Fruit fly (Drosophila melanogaster) whole organism, embryonic: ENCODE measurements around the gene CG15414.

Experiments used
- Abd-B ChIP-seq: fragments of 200-800 bp; sonication (Bioruptor generic); optimal IDR thresholded peaks from 2 replicates; lab custom pipeline; 2018; ENCODE audit warnings: missing biosample characterization, mild to moderate bottlenecking, missing genetic modification characterization, moderate library complexity
- Antp ChIP-seq: fragments of 200-800 bp; sonication (Bioruptor generic); optimal IDR thresholded peaks from 3 replicates; lab custom pipeline; 2016; ENCODE audit warnings: missing biosample characterization, missing genetic modification characterization
- Atf-2 ChIP-seq: fragments of 200-800 bp; sonication (Bioruptor generic); optimal IDR thresholded peaks from 2 replicates; lab custom pipeline; 2016; ENCODE audit warnings: missing biosample characterization, missing genetic modification characterization
- Blimp-1 ChIP-seq: fragments of 200-800 bp; sonication (Bioruptor generic); optimal IDR thresholded peaks from 3 replicates; lab custom pipeline; 2018; ENCODE audit warnings: missing biosample characterization, missing genetic modification characterization, mild to moderate bottlenecking, moderate library complexity, missing genetic modification reagents
- CG10959 ChIP-seq: fragments of 200-800 bp; sonication (Bioruptor generic); IDR thresholded peaks from 2 replicates; pipeline ENCODE4 v1.3.6; 2022; ENCODE audit warnings: missing biosample characterization, missing genetic modification characterization
- CG10979 ChIP-seq: fragments of 200-800 bp; sonication (Bioruptor generic); optimal IDR thresholded peaks from 2 replicates; lab custom pipeline; 2018; ENCODE audit warnings: missing biosample characterization, mild to moderate bottlenecking, missing genetic modification characterization, moderate library complexity
- CG12104 ChIP-seq: fragments of 200-800 bp; sonication (Bioruptor generic); optimal IDR thresholded peaks from 3 replicates; lab custom pipeline; 2016; ENCODE audit warnings: missing biosample characterization, missing genetic modification characterization
- CG12769 ChIP-seq: fragments of 200-800 bp; sonication (Bioruptor generic); optimal IDR thresholded peaks from 2 replicates; lab custom pipeline; 2019; ENCODE audit warnings: missing biosample characterization, mild to moderate bottlenecking, missing genetic modification characterization, moderate library complexity
- CG12942 ChIP-seq: fragments of 200-800 bp; sonication (Bioruptor generic); optimal IDR thresholded peaks from 3 replicates; lab custom pipeline; 2016; ENCODE audit warnings: missing biosample characterization, missing genetic modification characterization
- CG13296 ChIP-seq: fragments of 200-800 bp; sonication (Bioruptor generic); optimal IDR thresholded peaks from 3 replicates; lab custom pipeline; 2018; ENCODE audit warnings: missing biosample characterization, mild to moderate bottlenecking, missing genetic modification characterization
- CG17186 ChIP-seq: fragments of 200-800 bp; sonication (Bioruptor generic); optimal IDR thresholded peaks from 3 replicates; lab custom pipeline; 2017; ENCODE audit warnings: missing biosample characterization, missing genetic modification reagents, missing genetic modification characterization
- CG17359 ChIP-seq: fragments of 200-800 bp; sonication (Bioruptor generic); optimal IDR thresholded peaks from 3 replicates; lab custom pipeline; 2018; ENCODE audit warnings: missing biosample characterization, mild to moderate bottlenecking, missing genetic modification characterization, moderate library complexity
- CG17361 ChIP-seq: fragments of 200-800 bp; sonication (Bioruptor generic); IDR thresholded peaks from 3 replicates; pipeline ENCODE4 v1.3.6; 2022; ENCODE audit warnings: missing biosample characterization, missing genetic modification characterization
- CG17829 ChIP-seq: fragments of 200-800 bp; optimal IDR thresholded peaks from 2 replicates; lab custom pipeline; 2019; ENCODE audit warnings: missing biosample characterization, mild to moderate bottlenecking, missing genetic modification characterization, moderate library complexity
- CG1792 ChIP-seq: fragments of 200-800 bp; sonication (Bioruptor generic); optimal IDR thresholded peaks from 2 replicates; lab custom pipeline; 2016; ENCODE audit warnings: missing biosample characterization, missing genetic modification characterization
- CG2678 ChIP-seq: fragments of 200-800 bp; sonication (Bioruptor generic); optimal IDR thresholded peaks from 3 replicates; lab custom pipeline; 2019; ENCODE audit warnings: missing biosample characterization, mild to moderate bottlenecking, missing genetic modification characterization, moderate library complexity
- CG3407 ChIP-seq: fragments of 200-800 bp; sonication (Bioruptor generic); optimal IDR thresholded peaks from 2 replicates; lab custom pipeline; 2018; ENCODE audit warnings: missing biosample characterization, mild to moderate bottlenecking, missing genetic modification characterization
- CG6791 ChIP-seq: fragments of 200-800 bp; sonication (Bioruptor generic); IDR thresholded peaks from 3 replicates; pipeline ENCODE4 v1.3.6; 2022; ENCODE audit warnings: missing biosample characterization, missing genetic modification characterization; ENCODE audit not compliant: partially characterized antibody
- Camta ChIP-seq: fragments of 200-800 bp; sonication (Bioruptor generic); optimal IDR thresholded peaks from 2 replicates; lab custom pipeline; 2016; ENCODE audit warnings: missing biosample characterization, missing genetic modification characterization
- Chrac-16 ChIP-seq: fragments of 200-800 bp; sonication (Bioruptor generic); optimal IDR thresholded peaks from 3 replicates; lab custom pipeline; 2016; ENCODE audit warnings: missing biosample characterization, missing genetic modification characterization
- CoRest ChIP-seq: fragments of 200-800 bp; sonication (Bioruptor generic); optimal IDR thresholded peaks from 3 replicates; lab custom pipeline; 2018; ENCODE audit warnings: missing biosample characterization, mild to moderate bottlenecking, missing genetic modification characterization, moderate library complexity
- Eip74EF ChIP-seq, 2 experiments: fragments of 200-800 bp in 1 of 2; fragments of >200 bp in 1 of 2; sonication (Bioruptor generic) in 1 of 2; optimal IDR thresholded peaks; 2 replicates each; lab custom pipeline; 2017 to 2019; ENCODE audit warnings: missing biosample characterization in 2 of 2, missing genetic modification characterization in 2 of 2, mild to moderate bottlenecking in 1 of 2, moderate library complexity in 1 of 2
- Hsf ChIP-seq: fragments of 200-800 bp; sonication (Bioruptor generic); optimal IDR thresholded peaks from 3 replicates; lab custom pipeline; 2016; ENCODE audit warnings: missing biosample characterization, missing genetic modification characterization
- Kr ChIP-seq: fragments of 200-800 bp; sonication (Bioruptor generic); optimal IDR thresholded peaks from 2 replicates; lab custom pipeline; 2017; ENCODE audit warnings: missing biosample characterization, mild to moderate bottlenecking, missing genetic modification characterization
- Mad ChIP-seq: fragments of 200-800 bp; sonication (Bioruptor generic); optimal IDR thresholded peaks from 2 replicates; lab custom pipeline; 2016; ENCODE audit warnings: missing biosample characterization, missing genetic modification characterization
- Max ChIP-seq: fragments of 200-800 bp; sonication (Bioruptor generic); optimal IDR thresholded peaks from 2 replicates; lab custom pipeline; 2016; ENCODE audit warnings: missing biosample characterization, mild to moderate bottlenecking, missing genetic modification characterization
- NC2β ChIP-seq: fragments of 200-800 bp; sonication (Bioruptor generic); optimal IDR thresholded peaks from 2 replicates; lab custom pipeline; 2016; ENCODE audit warnings: missing biosample characterization, missing genetic modification characterization
- Ravus ChIP-seq: fragments of 200-800 bp; sonication (Bioruptor generic); IDR thresholded peaks from 2 replicates; pipeline ENCODE4 v1.3.6; 2022; ENCODE audit warnings: missing biosample characterization, missing genetic modification characterization
- Trl ChIP-seq, 3 experiments: fragments of >200 bp in 2 of 3; fragments of 200-800 bp in 1 of 3; sonication (Bioruptor generic) in 1 of 3; optimal IDR thresholded peaks; 2 replicates in 1 of 3; 3 replicates in 2 of 3; lab custom pipeline; 2016 to 2017; ENCODE audit warnings: missing biosample characterization in 1 of 3, missing genetic modification characterization in 1 of 3
- Vsx1 ChIP-seq: fragments of 200-800 bp; sonication (Bioruptor generic); optimal IDR thresholded peaks from 2 replicates; lab custom pipeline; 2017; ENCODE audit warnings: missing biosample characterization, mild to moderate bottlenecking, missing genetic modification characterization, missing genetic modification reagents
- croc ChIP-seq: fragments of 200-800 bp; sonication (Bioruptor generic); conservative IDR thresholded peaks from 3 replicates; pipeline ENCODE4 v1.3.6; 2022; ENCODE audit warnings: missing biosample characterization, missing genetic modification characterization
- crol ChIP-seq: fragments of 200-800 bp; sonication (Bioruptor generic); IDR thresholded peaks from 2 replicates; pipeline ENCODE4 v1.3.6; 2022; ENCODE audit warnings: missing biosample characterization, missing genetic modification characterization
- dimm ChIP-seq: fragments of 200-800 bp; sonication (Bioruptor generic); IDR thresholded peaks from 2 replicates; pipeline ENCODE4 v1.3.6; 2022; ENCODE audit warnings: missing biosample characterization, missing genetic modification characterization
- dmrt11E ChIP-seq: fragments of 200-800 bp; sonication (Bioruptor generic); optimal IDR thresholded peaks from 3 replicates; lab custom pipeline; 2018; ENCODE audit warnings: missing biosample characterization, mild to moderate bottlenecking, missing genetic modification characterization, moderate library complexity
- dpn ChIP-seq, 2 experiments: fragments of 200-800 bp; sonication (Bioruptor generic); optimal IDR thresholded peaks; 3 replicates each; lab custom pipeline; 2016; ENCODE audit warnings: missing biosample characterization in 2 of 2, missing genetic modification characterization in 2 of 2
- fd3F ChIP-seq: fragments of 200-800 bp; sonication (Bioruptor generic); optimal IDR thresholded peaks from 2 replicates; lab custom pipeline; 2018; ENCODE audit warnings: missing biosample characterization, mild to moderate bottlenecking, missing genetic modification characterization, moderate library complexity
- gem ChIP-seq: fragments of 200-800 bp; sonication (Bioruptor generic); optimal IDR thresholded peaks from 2 replicates; lab custom pipeline; 2019; ENCODE audit warnings: missing biosample characterization, mild to moderate bottlenecking, missing genetic modification characterization, moderate library complexity
- hb ChIP-seq: fragments of 200-800 bp; sonication (Bioruptor generic); IDR thresholded peaks from 3 replicates; pipeline ENCODE4 v1.3.6; 2022; ENCODE audit warnings: missing biosample characterization, missing genetic modification characterization; ENCODE audit not compliant: partially characterized antibody
- jing ChIP-seq: fragments of 200-800 bp; sonication (Bioruptor generic); optimal IDR thresholded peaks from 2 replicates; lab custom pipeline; 2018; ENCODE audit warnings: missing biosample characterization, mild to moderate bottlenecking, missing genetic modification characterization
- nmo ChIP-seq: fragments of 200-800 bp; sonication (Bioruptor generic); optimal IDR thresholded peaks from 2 replicates; lab custom pipeline; 2018; ENCODE audit warnings: missing biosample characterization, mild to moderate bottlenecking, missing genetic modification characterization, moderate library complexity
- pan ChIP-seq, 4 experiments: fragments of >200 bp in 3 of 4; fragments of 200-800 bp in 1 of 4; sonication (Bioruptor generic) in 1 of 4; optimal IDR thresholded peaks in 3 of 4; IDR thresholded peaks in 1 of 4; 2 replicates each; pipeline versions ENCODE4 v1.3.6 to Lab custom; 2017 to 2022; ENCODE audit warnings: missing biosample characterization in 2 of 4, missing genetic modification characterization in 2 of 4, mixed read lengths in 1 of 4
- repo ChIP-seq: fragments of 200-800 bp; sonication (Bioruptor generic); optimal IDR thresholded peaks from 2 replicates; lab custom pipeline; 2016; ENCODE audit warnings: missing biosample characterization, missing genetic modification characterization
- sens ChIP-seq: fragments of 200-800 bp; sonication (Bioruptor generic); peaks from one replicate; lab custom pipeline; 2016; ENCODE audit warnings: missing biosample characterization, missing genetic modification characterization
- sima ChIP-seq: fragments of 200-800 bp; sonication (Bioruptor generic); optimal IDR thresholded peaks from 2 replicates; lab custom pipeline; 2016; ENCODE audit warnings: missing biosample characterization, missing genetic modification characterization
- ssp ChIP-seq: fragments of 200-800 bp; sonication (Bioruptor generic); IDR thresholded peaks from 2 replicates; pipeline ENCODE4 v1.3.6; 2022; ENCODE audit warnings: missing biosample characterization, missing genetic modification characterization
- tin ChIP-seq: fragments of 200-800 bp; sonication (Bioruptor generic); optimal IDR thresholded peaks from 3 replicates; lab custom pipeline; 2016; ENCODE audit warnings: missing biosample characterization, missing genetic modification characterization
- tx ChIP-seq: fragments of 200-800 bp; sonication (Bioruptor generic); optimal IDR thresholded peaks from 2 replicates; lab custom pipeline; 2016; ENCODE audit warnings: missing biosample characterization, missing genetic modification characterization

Gene CG15414

DNA sequence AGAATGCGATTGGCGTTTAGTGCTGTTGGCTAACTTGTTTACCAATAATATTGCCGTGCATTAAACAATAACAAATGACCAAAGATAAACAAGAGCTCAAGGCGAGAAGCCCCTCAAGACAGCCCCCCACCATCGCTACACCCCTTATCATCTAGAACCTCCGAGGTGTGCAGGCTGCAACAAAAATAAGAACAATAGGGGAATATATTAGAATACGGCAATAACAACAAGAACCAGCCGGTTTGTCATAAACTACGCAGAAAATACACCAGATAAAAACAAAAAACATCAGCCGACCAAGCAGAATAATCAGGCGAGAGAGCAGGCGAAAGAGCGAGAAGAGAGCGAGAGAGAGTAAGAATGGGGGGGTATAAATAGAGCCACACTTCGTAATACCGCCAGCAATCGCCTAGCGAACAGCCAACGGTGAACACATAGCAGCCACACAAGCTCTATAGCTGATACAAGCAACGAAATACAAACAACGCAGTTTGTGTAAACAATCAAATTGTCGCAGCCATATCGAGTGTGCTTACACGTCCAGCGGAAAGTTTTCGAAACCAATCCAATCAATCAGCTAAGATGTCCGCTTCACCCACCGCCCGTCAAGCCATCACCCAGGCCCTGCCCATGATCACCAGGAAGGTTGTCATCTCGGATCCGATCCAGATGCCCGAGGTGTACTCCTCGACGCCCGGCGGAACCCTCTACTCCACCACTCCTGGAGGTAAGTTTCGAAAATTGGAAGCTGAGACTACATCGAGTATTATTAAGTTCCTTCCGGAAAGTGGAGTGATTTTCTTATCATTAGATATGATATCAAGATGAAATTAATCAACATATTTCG lies 12.6 kb downstream of the CG15414 start, which contains the start of gene Thor:
TSS of gene Thor (plus strand) at position 401 of the 847 bp plus-strand sequence.
- TF ChIP-seq gem (tag; lab: Kevin White, UChicago) = peak; percentile 17
- 0 out of 3 replicates have a peak, but pooled peaks have one; percentile 24 for TF ChIP-seq CG17361 (GFP tag; lab: Robert Waterston, UW)
- TF ChIP-seq crol (GFP tag; lab: Robert Waterston, UW) = peak; percentile 57
- TF ChIP-seq Mad (GFP tag; lab: Kevin White, UChicago) = peak; percentile 43
- peak; percentile 98 to 99 for TF ChIP-seq Trl (optimal IDR thresholded peaks at IDR 0.05; lab: Kevin White, UChicago)
- peak; percentile 89 for TF ChIP-seq Trl (GFP tag; optimal IDR thresholded peaks at IDR 0.05; lab: Kevin White, UChicago)
- peak; percentile 68 for TF ChIP-seq CG3407 (GFP tag; lab: Kevin White, UChicago)
- TF ChIP-seq dimm = 0 out of 2 replicates have a peak, but pooled peaks have one; percentile 4
- TF ChIP-seq CG1792 = peak; percentile 51
- peak; percentile 61 for TF ChIP-seq CG17829 (tag; lab: Kevin White, UChicago)
- peak; percentile 81 for TF ChIP-seq repo
- TF ChIP-seq Abd-B (GFP tag; lab: Kevin White, UChicago) = no peak
- no peak for TF ChIP-seq pan (optimal IDR thresholded peaks at IDR 0.05; lab: Kevin White, UChicago)
- peak in 1 of 2 experiments; percentile 57 for TF ChIP-seq pan (GFP tag; optimal IDR thresholded peaks at IDR 0.05 in 1 of 2, IDR thresholded peaks at IDR 0.05 in 1 of 2)
- TF ChIP-seq tin (GFP tag; lab: Kevin White, UChicago) = peak; percentile 51
- TF ChIP-seq Hsf (GFP tag; lab: Kevin White, UChicago) = peak; percentile 36
- TF ChIP-seq CG12942 = no peak
- peak; percentile 50 for TF ChIP-seq CG10979 (tag; lab: Kevin White, UChicago)
- peak in 1 of 2 experiments; percentile 45 for TF ChIP-seq Eip74EF (GFP tag; optimal IDR thresholded peaks at IDR 0.05; lab: Kevin White, UChicago)
- TF ChIP-seq jing = no peak
- TF ChIP-seq dpn (GFP tag; optimal IDR thresholded peaks at IDR 0.05; lab: Kevin White, UChicago) = peak; percentile 36 to 74
- peak; percentile 90 for TF ChIP-seq sens (GFP tag; lab: Kevin White, UChicago)
- TF ChIP-seq CG12104 (GFP tag; lab: Kevin White, UChicago) = peak; percentile 7
- TF ChIP-seq dmrt11E = peak; percentile 9
- TF ChIP-seq CG17359 (tag; lab: Kevin White, UChicago) = peak; percentile 69
- peak; percentile 82 for TF ChIP-seq CG12769 (tag; lab: Kevin White, UChicago)
- TF ChIP-seq Vsx1 (GFP tag; lab: Kevin White, UChicago) = peak; percentile 59
- TF ChIP-seq CoRest (tag; lab: Kevin White, UChicago) = no peak
- peak; percentile 78 for TF ChIP-seq Antp (GFP tag; lab: Kevin White, UChicago)
- no peak for TF ChIP-seq Ravus (GFP tag; lab: Robert Waterston, UW)
- TF ChIP-seq hb = no peak
- TF ChIP-seq CG17186 (GFP tag; lab: Kevin White, UChicago) = no peak
- TF ChIP-seq Camta (GFP tag; lab: Kevin White, UChicago) = peak; percentile 66
- TF ChIP-seq ssp = no peak
- TF ChIP-seq fd3F (GFP tag; lab: Kevin White, UChicago) = no peak
- peak; percentile 49 for TF ChIP-seq CG13296 (GFP tag; lab: Kevin White, UChicago)
- peak; percentile 2 for TF ChIP-seq tx (GFP tag; lab: Kevin White, UChicago)
- TF ChIP-seq CG2678 = peak; percentile 61
- TF ChIP-seq Max (GFP tag; lab: Kevin White, UChicago) = peak; percentile 49
- TF ChIP-seq Blimp-1 = peak; percentile 58
- TF ChIP-seq croc = no peak
- peak; percentile 16 for TF ChIP-seq Chrac-16 (GFP tag; lab: Kevin White, UChicago)
- peak; percentile 14; the same call in 1 of the 2 replicates for TF ChIP-seq CG10959
- peak; percentile 72 for TF ChIP-seq NC2β
- peak; percentile 70; the same call in 2 of the 3 replicates for TF ChIP-seq CG6791
- TF ChIP-seq Kr (GFP tag; lab: Kevin White, UChicago) = peak; percentile 90
- TF ChIP-seq nmo (GFP tag; lab: Kevin White, UChicago) = peak; percentile 31
- no peak for TF ChIP-seq sima (GFP tag; lab: Kevin White, UChicago)
- TF ChIP-seq Atf-2 (GFP tag; lab: Kevin White, UChicago) = peak; percentile 50
